Fruit fly (Drosophila melanogaster) whole organism, pupa: ENCODE data around the gene Prosbeta6.

Experiments
- CG10348 ChIP-seq: fragments of 200-800 bp; sonication (Bioruptor generic); IDR thresholded peaks from 2 replicates; pipeline ENCODE4 v1.3.6; 2022; ENCODE audit warnings: missing biosample characterization, missing genetic modification characterization
- CG17806 ChIP-seq: fragments of 200-800 bp; sonication (Bioruptor generic); optimal IDR thresholded peaks from 2 replicates; lab custom pipeline; 2018; ENCODE audit warnings: missing biosample characterization, mild to moderate bottlenecking, missing genetic modification characterization, moderate library complexity
- CG34367 ChIP-seq: fragments of 200-800 bp; sonication (Bioruptor generic); optimal IDR thresholded peaks from 2 replicates; lab custom pipeline; 2018; ENCODE audit warnings: missing biosample characterization, mild to moderate bottlenecking, missing genetic modification characterization
- CG4496 ChIP-seq: fragments of 200-800 bp; sonication (Bioruptor generic); IDR thresholded peaks from 3 replicates; pipeline ENCODE4 v1.3.6; 2022; ENCODE audit warnings: missing biosample characterization, missing genetic modification characterization
- CG8159 ChIP-seq: fragments of 200-800 bp; sonication (Bioruptor generic); optimal IDR thresholded peaks from 3 replicates; lab custom pipeline; 2018; ENCODE audit warnings: missing biosample characterization, mild to moderate bottlenecking, missing genetic modification characterization, moderate library complexity
- CG8301 ChIP-seq: fragments of 200-800 bp; sonication (Bioruptor generic); optimal IDR thresholded peaks from 2 replicates; lab custom pipeline; 2018; ENCODE audit warnings: missing biosample characterization, mild to moderate bottlenecking, missing genetic modification characterization
- CG9948 ChIP-seq: fragments of 200-800 bp; sonication (Bioruptor generic); optimal IDR thresholded peaks from 2 replicates; lab custom pipeline; 2018; ENCODE audit warnings: missing biosample characterization, mild to moderate bottlenecking, missing genetic modification characterization, moderate library complexity
- EcR ChIP-seq: fragments of 200-800 bp; sonication (Bioruptor generic); optimal IDR thresholded peaks from 3 replicates; lab custom pipeline; 2019; ENCODE audit warnings: missing biosample characterization, missing genetic modification characterization, mild to moderate bottlenecking, moderate library complexity, missing genetic modification reagents
- Pif1A ChIP-seq: fragments of 200-800 bp; sonication (Bioruptor generic); optimal IDR thresholded peaks from 3 replicates; lab custom pipeline; 2016; ENCODE audit warnings: missing biosample characterization, missing genetic modification characterization

DNA sequence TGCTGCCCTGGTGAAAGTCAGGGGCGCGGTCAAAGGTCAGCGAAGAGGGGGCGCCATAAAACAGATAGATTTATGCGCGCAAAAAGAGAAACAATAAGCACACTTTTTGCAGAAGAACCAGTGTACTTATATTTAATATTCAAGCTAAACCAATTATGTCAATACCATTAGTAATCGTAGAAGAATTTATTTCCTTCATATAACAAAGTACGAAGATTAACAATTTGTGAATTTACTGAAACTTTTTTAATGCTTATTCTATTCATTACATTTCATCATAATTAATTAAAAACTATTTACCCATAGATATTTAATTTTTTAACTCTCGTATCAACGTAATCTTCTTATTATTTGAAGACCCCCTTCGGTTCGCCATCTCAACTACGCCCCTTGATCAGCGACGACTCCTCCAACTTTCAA is 31.9 kb upstream of the Prosbeta6 start:
- peak; percentile 64 for TF ChIP-seq CG34367 (tag; lab: Kevin White, UChicago)
- peak; percentile 74 for TF ChIP-seq CG8301 (tag; lab: Kevin White, UChicago)
- no peak for TF ChIP-seq EcR (GFP tag; lab: Kevin White, UChicago)
- TF ChIP-seq CG10348 (GFP tag; lab: Robert Waterston, UW) = no peak
- TF ChIP-seq CG17806 (tag; lab: Kevin White, UChicago) = peak; percentile 57
- TF ChIP-seq CG8159 (tag; lab: Kevin White, UChicago) = peak; percentile 85
- TF ChIP-seq Pif1A (GFP tag; lab: Kevin White, UChicago) = peak; percentile 81
- peak; percentile 83 for TF ChIP-seq CG9948 (tag; lab: Kevin White, UChicago)
- no peak for TF ChIP-seq CG4496 (GFP tag; lab: Robert Waterston, UW)
